Worm (Caenorhabditis elegans): ENCODE measurements around the gene F10E9.5.

DNA sequence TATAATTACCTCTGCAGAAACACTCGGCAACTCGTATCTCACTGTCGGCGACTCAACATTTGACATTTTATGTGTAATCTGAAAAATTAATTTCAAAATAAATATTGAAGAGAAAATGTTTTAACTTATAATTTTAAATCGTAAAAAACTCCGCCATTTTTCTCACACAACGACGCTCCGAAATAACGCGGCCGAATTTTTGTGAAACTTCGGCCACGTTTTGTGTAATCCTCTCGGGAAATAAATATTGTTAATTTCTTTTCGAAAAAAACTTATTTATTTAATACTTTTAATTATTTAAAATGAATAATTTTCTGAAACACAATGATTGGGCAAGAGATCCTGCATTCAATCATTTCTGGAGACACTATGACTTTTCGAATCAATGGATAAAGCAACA is at the start of gene F10E9.5, which contains the start of gene F10E9.7:
- TF ChIP-seq lsy-2 (tag; optimal IDR thresholded peaks at IDR 0.05) (peak; percentile 74), nhr-12 (tag; optimal IDR thresholded peaks at IDR 0.05) (no peak), blmp-1 (tag; optimal IDR thresholded peaks at IDR 0.05) (no peak), unc-62 (GFP tag; optimal IDR thresholded peaks at IDR 0.05) (no peak), nhr-237 (tag; optimal IDR thresholded peaks at IDR 0.05) (peak; percentile 15), ham-2 (GFP tag; optimal IDR thresholded peaks at IDR 0.05) (no peak), lin-13 (tag; optimal IDR thresholded peaks at IDR 0.05) (peak; percentile 30), sptf-1 (tag; optimal IDR thresholded peaks at IDR 0.05) (peak; percentile 54), ztf-11 (tag; optimal IDR thresholded peaks at IDR 0.05) (no peak)
